Fruit fly (Drosophila melanogaster) whole organism, embryonic: ENCODE data around the gene CG17839.

Source experiments
- CG10321 ChIP-seq: fragments of 200-800 bp; sonication (Bioruptor generic); IDR thresholded peaks from 2 replicates; pipeline ENCODE4 v1.3.6; 2022; ENCODE audit warnings: missing biosample characterization, missing genetic modification characterization
- CG11456 ChIP-seq: fragments of 200-800 bp; sonication (Bioruptor generic); IDR thresholded peaks from 3 replicates; pipeline ENCODE4 v1.3.6; 2022; ENCODE audit warnings: missing biosample characterization, missing genetic modification characterization
- CG12155 ChIP-seq: fragments of 200-800 bp; sonication (Bioruptor generic); optimal IDR thresholded peaks from 3 replicates; lab custom pipeline; 2016; ENCODE audit warnings: missing biosample characterization, missing genetic modification characterization
- CG13624 ChIP-seq: fragments of 200-800 bp; sonication (Bioruptor generic); optimal IDR thresholded peaks from 2 replicates; lab custom pipeline; 2016; ENCODE audit warnings: missing biosample characterization, missing genetic modification characterization
- CG14710 ChIP-seq: fragments of 200-800 bp; sonication (Bioruptor generic); optimal IDR thresholded peaks from 3 replicates; lab custom pipeline; 2019; ENCODE audit warnings: missing biosample characterization, mild to moderate bottlenecking, missing genetic modification characterization, moderate library complexity
- CG14860 ChIP-seq: fragments of 200-800 bp; sonication (Bioruptor generic); IDR thresholded peaks from 3 replicates; pipeline ENCODE4 v1.3.6; 2022; ENCODE audit warnings: missing biosample characterization, missing genetic modification characterization; ENCODE audit not compliant: partially characterized antibody
- CG14965 ChIP-seq: fragments of 200-800 bp; sonication (Bioruptor generic); optimal IDR thresholded peaks from 2 replicates; lab custom pipeline; 2016; ENCODE audit warnings: missing biosample characterization, missing genetic modification characterization, borderline replicate concordance
- CG15073 ChIP-seq: fragments of 200-800 bp; sonication (Bioruptor generic); optimal IDR thresholded peaks from 2 replicates; lab custom pipeline; 2016; ENCODE audit warnings: missing biosample characterization, missing genetic modification characterization
- CG15269 ChIP-seq: fragments of 200-800 bp; sonication (Bioruptor generic); optimal IDR thresholded peaks from 2 replicates; lab custom pipeline; 2018; ENCODE audit warnings: missing biosample characterization, mild to moderate bottlenecking, missing genetic modification characterization, moderate library complexity
- CG1602 ChIP-seq: fragments of 200-800 bp; sonication (Bioruptor generic); optimal IDR thresholded peaks from 3 replicates; lab custom pipeline; 2016; ENCODE audit warnings: missing biosample characterization, missing genetic modification characterization
- CG1647 ChIP-seq: fragments of 200-800 bp; sonication (Bioruptor generic); optimal IDR thresholded peaks from 3 replicates; lab custom pipeline; 2016; ENCODE audit warnings: missing biosample characterization, missing genetic modification characterization
- CG17361 ChIP-seq: fragments of 200-800 bp; sonication (Bioruptor generic); IDR thresholded peaks from 3 replicates; pipeline ENCODE4 v1.3.6; 2022; ENCODE audit warnings: missing biosample characterization, missing genetic modification characterization
- CG17568 ChIP-seq: fragments of 200-800 bp; sonication (Bioruptor generic); optimal IDR thresholded peaks from 2 replicates; lab custom pipeline; 2018; ENCODE audit warnings: missing biosample characterization, mild to moderate bottlenecking, missing genetic modification characterization, moderate library complexity
- CG18476 ChIP-seq: fragments of 200-800 bp; sonication (Bioruptor generic); optimal IDR thresholded peaks from 2 replicates; lab custom pipeline; 2016; ENCODE audit warnings: missing biosample characterization, mild to moderate bottlenecking, missing genetic modification characterization
- CG2129 ChIP-seq: fragments of 200-800 bp; sonication (Bioruptor generic); IDR thresholded peaks from 2 replicates; pipeline ENCODE4 v1.3.6; 2022; ENCODE audit warnings: missing biosample characterization, missing genetic modification characterization; ENCODE audit not compliant: partially characterized antibody
- CG2202 ChIP-seq: fragments of 200-800 bp; sonication (Bioruptor generic); optimal IDR thresholded peaks from 2 replicates; lab custom pipeline; 2018; ENCODE audit warnings: missing biosample characterization, mild to moderate bottlenecking, missing genetic modification characterization
- CG2678 ChIP-seq: fragments of 200-800 bp; sonication (Bioruptor generic); optimal IDR thresholded peaks from 3 replicates; lab custom pipeline; 2019; ENCODE audit warnings: missing biosample characterization, mild to moderate bottlenecking, missing genetic modification characterization, moderate library complexity
- CG31441 ChIP-seq: fragments of 200-800 bp; sonication (Bioruptor generic); IDR thresholded peaks from 2 replicates; pipeline ENCODE4 v1.3.6; 2022; ENCODE audit warnings: missing biosample characterization, missing genetic modification characterization
- CG34224 ChIP-seq: fragments of 200-800 bp; sonication (Bioruptor generic); IDR thresholded peaks from 3 replicates; pipeline ENCODE4 v1.3.6; 2022; ENCODE audit warnings: missing biosample characterization, missing genetic modification characterization; ENCODE audit not compliant: partially characterized antibody
- CG34422 ChIP-seq: fragments of 200-800 bp; sonication (Bioruptor generic); IDR thresholded peaks from 3 replicates; pipeline ENCODE4 v1.3.6; 2022; ENCODE audit warnings: missing biosample characterization, missing genetic modification characterization
- CG3726 ChIP-seq: fragments of 200-800 bp; sonication (Bioruptor generic); IDR thresholded peaks from 3 replicates; pipeline ENCODE4, ENCODE4 v1.3.6; 2022; ENCODE audit warnings: missing biosample characterization, missing genetic modification characterization
- CG4424 ChIP-seq: fragments of 200-800 bp; sonication (Bioruptor generic); optimal IDR thresholded peaks from 3 replicates; lab custom pipeline; 2016; ENCODE audit warnings: missing biosample characterization, missing genetic modification characterization
- CG7928 ChIP-seq: fragments of 200-800 bp; sonication (Bioruptor generic); optimal IDR thresholded peaks from 2 replicates; lab custom pipeline; 2017; ENCODE audit warnings: missing biosample characterization, mild to moderate bottlenecking, missing genetic modification characterization
- CG8388 ChIP-seq: fragments of 200-800 bp; sonication (Bioruptor generic); optimal IDR thresholded peaks from 2 replicates; lab custom pipeline; 2019; ENCODE audit warnings: missing biosample characterization, mild to moderate bottlenecking, missing genetic modification characterization, moderate library complexity
- CG9727 ChIP-seq: fragments of 200-800 bp; sonication (Bioruptor generic); optimal IDR thresholded peaks from 3 replicates; lab custom pipeline; 2017; ENCODE audit warnings: missing biosample characterization, mild to moderate bottlenecking, missing genetic modification characterization
- CoRest ChIP-seq: fragments of 200-800 bp; sonication (Bioruptor generic); optimal IDR thresholded peaks from 3 replicates; lab custom pipeline; 2018; ENCODE audit warnings: missing biosample characterization, mild to moderate bottlenecking, missing genetic modification characterization, moderate library complexity
- Dfd ChIP-seq, 2 experiments: fragments of >200 bp; optimal IDR thresholded peaks; 2 replicates each; lab custom pipeline; 2017; ENCODE audit warnings: missing biosample characterization in 2 of 2, missing genetic modification characterization in 2 of 2
- HLH4C ChIP-seq: fragments of 200-800 bp; sonication (Bioruptor generic); IDR thresholded peaks from 3 replicates; pipeline ENCODE4 v1.3.6; 2022; ENCODE audit warnings: missing biosample characterization, missing genetic modification characterization; ENCODE audit not compliant: partially characterized antibody
- Hr78 ChIP-seq, 2 experiments: fragments of 200-800 bp in 1 of 2; fragments of >200 bp in 1 of 2; sonication (Bioruptor generic) in 1 of 2; optimal IDR thresholded peaks; 2 replicates each; lab custom pipeline; 2017 to 2019; ENCODE audit warnings: missing biosample characterization in 2 of 2, missing genetic modification characterization in 2 of 2, mild to moderate bottlenecking in 1 of 2, moderate library complexity in 1 of 2
- Hsf ChIP-seq: fragments of 200-800 bp; sonication (Bioruptor generic); optimal IDR thresholded peaks from 3 replicates; lab custom pipeline; 2016; ENCODE audit warnings: missing biosample characterization, missing genetic modification characterization
- Med ChIP-seq: fragments of 200-800 bp; sonication (Bioruptor generic); peaks from one replicate; lab custom pipeline; 2016; ENCODE audit warnings: missing biosample characterization, missing genetic modification characterization, mild to moderate bottlenecking, inconsistent platforms, moderate library complexity
- NC2α ChIP-seq: fragments of 200-800 bp; sonication (Bioruptor generic); optimal IDR thresholded peaks from 2 replicates; lab custom pipeline; 2016; ENCODE audit warnings: missing biosample characterization, missing genetic modification characterization
- PHDP ChIP-seq: fragments of 200-800 bp; sonication (Bioruptor generic); optimal IDR thresholded peaks from 3 replicates; lab custom pipeline; 2018; ENCODE audit warnings: missing biosample characterization, mild to moderate bottlenecking, missing genetic modification characterization, moderate library complexity
- Ravus ChIP-seq: fragments of 200-800 bp; sonication (Bioruptor generic); IDR thresholded peaks from 2 replicates; pipeline ENCODE4 v1.3.6; 2022; ENCODE audit warnings: missing biosample characterization, missing genetic modification characterization
- Rx ChIP-seq: fragments of 200-800 bp; sonication (Bioruptor generic); IDR thresholded peaks from 2 replicates; pipeline ENCODE4 v1.3.6; 2022; ENCODE audit warnings: missing biosample characterization, missing genetic modification characterization
- Sox100B ChIP-seq: fragments of 200-800 bp; sonication (Bioruptor generic); optimal IDR thresholded peaks from 3 replicates; lab custom pipeline; 2018; ENCODE audit warnings: missing biosample characterization, mild to moderate bottlenecking, missing genetic modification characterization
- ato ChIP-seq: fragments of 200-800 bp; sonication (Bioruptor generic); IDR thresholded peaks from 2 replicates; pipeline ENCODE4 v1.3.6; 2022; ENCODE audit warnings: missing biosample characterization, missing genetic modification characterization; ENCODE audit not compliant: partially characterized antibody
- crol ChIP-seq: fragments of 200-800 bp; sonication (Bioruptor generic); IDR thresholded peaks from 2 replicates; pipeline ENCODE4 v1.3.6; 2022; ENCODE audit warnings: missing biosample characterization, missing genetic modification characterization
- fd96Cb ChIP-seq: fragments of 200-800 bp; sonication (Bioruptor generic); optimal IDR thresholded peaks from 2 replicates; lab custom pipeline; 2018; ENCODE audit warnings: missing biosample characterization, mild to moderate bottlenecking, missing genetic modification characterization, moderate library complexity
- gce ChIP-seq: fragments of 200-800 bp; sonication (Bioruptor generic); IDR thresholded peaks from 3 replicates; pipeline ENCODE4 v1.3.6; 2022; ENCODE audit warnings: missing biosample characterization, missing genetic modification characterization
- jigr1 ChIP-seq: fragments of 200-800 bp; sonication (Bioruptor generic); IDR thresholded peaks from 3 replicates; pipeline ENCODE4 v1.3.6; 2022; ENCODE audit warnings: missing biosample characterization, missing genetic modification characterization
- luna ChIP-seq: fragments of 200-800 bp; sonication (Bioruptor generic); optimal IDR thresholded peaks from 2 replicates; lab custom pipeline; 2016; ENCODE audit warnings: missing biosample characterization, missing genetic modification characterization
- maf-S ChIP-seq: fragments of 200-800 bp; sonication (Bioruptor generic); optimal IDR thresholded peaks from 2 replicates; lab custom pipeline; 2016; ENCODE audit warnings: missing biosample characterization, missing genetic modification characterization
- nerfin-2 ChIP-seq: fragments of 200-800 bp; sonication (Bioruptor generic); IDR thresholded peaks from 2 replicates; pipeline ENCODE4 v1.3.6; 2022; ENCODE audit warnings: missing biosample characterization, missing genetic modification characterization; ENCODE audit not compliant: partially characterized antibody
- onecut ChIP-seq: fragments of 200-800 bp; sonication (Bioruptor generic); IDR thresholded peaks from 2 replicates; pipeline ENCODE4 v1.3.6; 2022; ENCODE audit warnings: missing biosample characterization, missing genetic modification characterization
- phol ChIP-seq: fragments of 200-800 bp; sonication (Bioruptor generic); optimal IDR thresholded peaks from 3 replicates; lab custom pipeline; 2018; ENCODE audit warnings: missing biosample characterization, mild to moderate bottlenecking, missing genetic modification characterization, moderate library complexity
- sr ChIP-seq: fragments of 200-800 bp; sonication (Bioruptor generic); IDR thresholded peaks from 3 replicates; pipeline ENCODE4 v1.3.6; 2022; ENCODE audit warnings: missing biosample characterization, missing genetic modification characterization
- tio ChIP-seq: fragments of 200-800 bp; sonication (Bioruptor generic); optimal IDR thresholded peaks from 2 replicates; lab custom pipeline; 2017; ENCODE audit warnings: missing biosample characterization, missing genetic modification characterization, inconsistent platforms
- unpg ChIP-seq: fragments of 200-800 bp; sonication (Bioruptor generic); optimal IDR thresholded peaks from 3 replicates; lab custom pipeline; 2018; ENCODE audit warnings: missing biosample characterization, mild to moderate bottlenecking, missing genetic modification characterization, moderate library complexity
- wdn ChIP-seq: fragments of 200-800 bp; sonication (Bioruptor generic); IDR thresholded peaks from 2 replicates; pipeline ENCODE4 v1.3.6; 2022; ENCODE audit warnings: missing biosample characterization, missing genetic modification characterization
- zen ChIP-seq: fragments of 200-800 bp; sonication (Bioruptor generic); optimal IDR thresholded peaks from 3 replicates; lab custom pipeline; 2018; ENCODE audit warnings: missing biosample characterization, mild to moderate bottlenecking, missing genetic modification characterization, moderate library complexity

The CG17839 gene

DNA sequence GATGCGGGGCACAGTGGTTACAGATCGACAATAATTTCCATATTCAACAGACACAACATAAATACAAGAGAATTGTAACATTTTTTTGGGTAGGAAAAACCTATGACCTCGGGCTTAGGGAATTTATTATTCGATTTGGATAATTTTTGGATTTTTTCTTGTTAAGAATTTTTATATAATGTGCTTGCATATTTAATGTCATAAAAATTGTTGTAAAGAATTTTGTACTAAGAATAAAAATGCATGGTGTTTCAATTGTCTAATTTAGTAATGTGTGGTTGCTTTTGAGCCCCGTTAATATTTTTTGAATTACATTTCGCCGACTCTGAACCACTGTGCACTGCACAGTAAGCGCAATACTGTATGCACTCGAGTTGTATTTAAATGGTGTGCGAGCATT lies 11.7 kb downstream of the CG17839 start (continued):
- TF ChIP-seq tio (peak; percentile 8), Hsf (GFP tag; lab: Kevin White, UChicago) (no peak), Med (GFP tag; lab: Kevin White, UChicago) (no peak), CG2678 (tag; lab: Kevin White, UChicago) (peak; percentile 46), PHDP (tag; lab: Kevin White, UChicago) (no peak), CG4424 (GFP tag; lab: Kevin White, UChicago) (peak; percentile 59), wdn (GFP tag; lab: Robert Waterston, UW) (no peak), CG14965 (GFP tag; lab: Kevin White, UChicago) (no peak), gce (no peak), maf-S (GFP tag; lab: Kevin White, UChicago) (no peak), sr (GFP tag; lab: Robert Waterston, UW) (no peak), CG31441 (GFP tag; lab: Robert Waterston, UW) (0 out of 2 replicates have a peak, but pooled peaks have one; percentile 23), CG1647 (GFP tag; lab: Kevin White, UChicago) (no peak), phol (tag; lab: Kevin White, UChicago) (peak; percentile 65), CG11456 (no peak), CG2129 (no peak), zen (no peak), CG15073 (no peak), CG17568 (GFP tag; lab: Kevin White, UChicago) (no peak), CG1602 (GFP tag; lab: Kevin White, UChicago) (no peak), jigr1 (GFP tag; lab: Robert Waterston, UW) (no peak), CG14860 (GFP tag; lab: Robert Waterston, UW) (no peak), unpg (GFP tag; lab: Kevin White, UChicago) (no peak), CG17361 (GFP tag; lab: Robert Waterston, UW) (peak; percentile 21; the same call in 1 of the 3 replicates), CG34422 (no peak), CG18476 (GFP tag; lab: Kevin White, UChicago) (no peak), Hr78 (GFP tag; optimal IDR thresholded peaks at IDR 0.05; lab: Kevin White, UChicago) (no peak), Ravus (GFP tag; lab: Robert Waterston, UW) (no peak), CG7928 (GFP tag; lab: Kevin White, UChicago) (no peak), onecut (GFP tag; lab: Robert Waterston, UW) (no peak), CG34224 (GFP tag; lab: Robert Waterston, UW) (no peak), CG15269 (no peak), CG10321 (GFP tag; lab: Robert Waterston, UW) (no peak), Dfd (GFP tag; optimal IDR thresholded peaks at IDR 0.05; lab: Kevin White, UChicago) (no peak), fd96Cb (tag; lab: Kevin White, UChicago) (peak; percentile 33), CoRest (tag; lab: Kevin White, UChicago) (no peak), HLH4C (GFP tag; lab: Robert Waterston, UW) (no peak), ato (GFP tag; lab: Robert Waterston, UW) (no peak), NC2α (GFP tag; lab: Kevin White, UChicago) (no peak), CG8388 (peak; percentile 33), CG13624 (GFP tag; lab: Kevin White, UChicago) (no peak), nerfin-2 (GFP tag; lab: Robert Waterston, UW) (no peak), Rx (GFP tag; lab: Robert Waterston, UW) (no peak), luna (GFP tag; lab: Kevin White, UChicago) (no peak), CG9727 (GFP tag; lab: Kevin White, UChicago) (peak; percentile 15), CG2202 (no peak), Sox100B (GFP tag; lab: Kevin White, UChicago) (peak; percentile 15), CG14710 (tag; lab: Kevin White, UChicago) (no peak), CG3726 (no peak), crol (GFP tag; lab: Robert Waterston, UW) (no peak), CG12155 (GFP tag; lab: Kevin White, UChicago) (no peak)
